Worm (Caenorhabditis elegans): ENCODE data around the gene gst-12.

DNA sequence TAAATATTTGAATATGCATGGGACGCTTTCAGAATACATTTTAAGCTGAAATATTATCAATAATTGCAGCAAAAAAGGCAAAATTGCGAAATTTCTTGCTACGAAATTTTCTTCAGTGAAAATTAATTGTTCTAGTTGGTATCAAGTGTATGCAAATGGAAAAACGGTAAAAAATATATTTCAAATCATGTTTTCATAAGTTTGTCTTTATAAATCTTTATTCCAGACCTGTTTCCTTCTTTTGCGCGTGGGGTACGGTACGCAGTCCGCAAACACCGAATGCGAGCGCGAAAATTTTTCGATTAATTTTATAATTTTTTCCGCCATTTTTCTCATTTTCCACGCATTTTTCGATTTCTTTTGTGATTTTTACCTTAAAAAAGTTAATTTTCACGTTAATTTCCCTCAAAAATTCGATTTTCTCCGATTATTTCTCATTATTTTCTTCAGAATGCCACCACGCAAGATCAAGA, 21.3 kb downstream of the gst-12 start, which contains the start of the genes fbxc-23 and csc-1:
- TF ChIP-seq hmg-4 (GFP tag; optimal IDR thresholded peaks at IDR 0.05) (no peak), ama-1 (optimal IDR thresholded peaks at IDR 0.05) (no peak), hnd-1 (tag; optimal IDR thresholded peaks at IDR 0.05) (no peak), flt-1 (GFP tag; IDR thresholded peaks at IDR 0.05) (no peak), tbx-37 (GFP tag; conservative IDR thresholded peaks at IDR 0.05) (no peak), pes-1 (GFP tag; IDR thresholded peaks at IDR 0.05) (no peak), scrt-1 (GFP tag; IDR thresholded peaks at IDR 0.05) (no peak), tbx-11 (GFP tag; IDR thresholded peaks at IDR 0.05) (no peak)

Data from whole organism, early embryonic.